Worm (Caenorhabditis elegans): ENCODE data around the gene ZK688.1.

The ZK688.1 gene

ce11 chrIII:7909263-7909662, at the start of gene ZK688.1:
Gene ZK688.1 (plus strand): TSS chrIII:7909563.
- TF ChIP-seq ceh-34 (tag; optimal IDR thresholded peaks at IDR 0.05) (no peak), ceh-6 (GFP tag; optimal IDR thresholded peaks at IDR 0.05) (no peak), che-1 (tag; optimal IDR thresholded peaks at IDR 0.05) (no peak), sox-2 (GFP tag; IDR thresholded peaks at IDR 0.05) (no peak), ceh-14 (tag; optimal IDR thresholded peaks at IDR 0.05) (no peak), ama-1 (optimal IDR thresholded peaks at IDR 0.05) (no peak), hlh-6 (tag; optimal IDR thresholded peaks at IDR 0.05) (no peak)

ce11 chrIII:7860885-7861284, 48.5 kb upstream of the ZK688.1 start, which contains the start of gene cuc-1:
Gene cuc-1 (minus strand): TSS chrIII:7860985.
- no peak for TF ChIP-seq tbx-7 (tag; optimal IDR thresholded peaks at IDR 0.05)
- no peak for TF ChIP-seq pros-1 (tag; optimal IDR thresholded peaks at IDR 0.05)
- no peak for TF ChIP-seq nfya-1 (tag; optimal IDR thresholded peaks at IDR 0.05)
- TF ChIP-seq ceh-14 (tag; optimal IDR thresholded peaks at IDR 0.05): no peak
- TF ChIP-seq lin-11 (tag; optimal IDR thresholded peaks at IDR 0.05): no peak
- TF ChIP-seq ceh-48 (tag; optimal IDR thresholded peaks at IDR 0.05): no peak
- TF ChIP-seq nhr-11 (tag; optimal IDR thresholded peaks at IDR 0.05): no peak
- TF ChIP-seq unc-3 (GFP tag; conservative IDR thresholded peaks at IDR 0.05): no peak
- TF ChIP-seq unc-3 (tag; optimal IDR thresholded peaks at IDR 0.05): no peak
- TF ChIP-seq unc-42 (tag; optimal IDR thresholded peaks at IDR 0.05): no peak
- no peak for TF ChIP-seq ttx-3 (tag; optimal IDR thresholded peaks at IDR 0.05)
- no peak for TF ChIP-seq C38D4.7 (GFP tag; optimal IDR thresholded peaks at IDR 0.05)
- TF ChIP-seq ztf-16 (tag; optimal IDR thresholded peaks at IDR 0.05): no peak
- TF ChIP-seq K09A11.1 (tag; optimal IDR thresholded peaks at IDR 0.05; ENCODE audit: insufficient read depth): no peak
- no peak for TF ChIP-seq fax-1 (tag; optimal IDR thresholded peaks at IDR 0.05)
- no peak for TF ChIP-seq ceh-30 (tag; optimal IDR thresholded peaks at IDR 0.05)
- TF ChIP-seq hlh-8 (tag; optimal IDR thresholded peaks at IDR 0.05): no peak
- no peak for TF ChIP-seq K02D7.2 (tag; optimal IDR thresholded peaks at IDR 0.05)
- no peak for TF ChIP-seq pqm-1 (tag; optimal IDR thresholded peaks at IDR 0.05)

- TF ChIP-seq ets-4 (tag; optimal IDR thresholded peaks at IDR 0.05) (no peak), unc-42 (tag; optimal IDR thresholded peaks at IDR 0.05) (peak; percentile 11)
These were observed 47.7 kb upstream of the ZK688.1 start, which contains the start of gene snr-5 for ce11 chrIII:7861535-7862120. Gene snr-5 (plus strand): TSS chrIII:7862070.

ce11 chrIII:7865238-7865761, 44.1 kb upstream of the ZK688.1 start, which contains the start of gene slc-17.3:
Gene slc-17.3 (minus strand): TSS chrIII:7865288.
- TF ChIP-seq hlh-8 (tag; optimal IDR thresholded peaks at IDR 0.05): no peak
- TF ChIP-seq rnt-1 (tag; optimal IDR thresholded peaks at IDR 0.05): no peak
- TF ChIP-seq fkh-6 (tag; optimal IDR thresholded peaks at IDR 0.05): no peak
- TF ChIP-seq madf-2 (tag; optimal IDR thresholded peaks at IDR 0.05): no peak
- no peak for TF ChIP-seq sox-4 (tag; optimal IDR thresholded peaks at IDR 0.05)
- no peak for TF ChIP-seq hlh-13 (GFP tag; optimal IDR thresholded peaks at IDR 0.05)
- TF ChIP-seq Y22D7AL.16 (tag; optimal IDR thresholded peaks at IDR 0.05): no peak
- TF ChIP-seq K02D7.2 (tag; optimal IDR thresholded peaks at IDR 0.05): no peak
- no peak for TF ChIP-seq fax-1 (tag; optimal IDR thresholded peaks at IDR 0.05)
- no peak for TF ChIP-seq ceh-9 (tag; optimal IDR thresholded peaks at IDR 0.05)
- no peak for TF ChIP-seq nhr-232 (tag; optimal IDR thresholded peaks at IDR 0.05)
- no peak for TF ChIP-seq ceh-48 (tag; optimal IDR thresholded peaks at IDR 0.05)
- no peak for TF ChIP-seq ztf-16 (tag; optimal IDR thresholded peaks at IDR 0.05)
- TF ChIP-seq mec-3 (tag; optimal IDR thresholded peaks at IDR 0.05; ENCODE audit: borderline replicate concordance): no peak
- no peak for TF ChIP-seq hlh-30 (tag; optimal IDR thresholded peaks at IDR 0.05; ENCODE audit: insufficient read depth)

Data from whole organism, late embryonic.